Fruit fly (Drosophila melanogaster) whole organism, embryonic: Measurements from ENCODE around the gene CG9886.

Experiments
- Atf6 ChIP-seq: fragments of 200-800 bp; sonication (Bioruptor generic); IDR thresholded peaks from 2 replicates; pipeline ENCODE4 v1.3.6; 2022; ENCODE audit warnings: missing biosample characterization, missing genetic modification characterization
- CG10274 ChIP-seq: fragments of 200-800 bp; sonication (Bioruptor generic); optimal IDR thresholded peaks from 3 replicates; lab custom pipeline; 2017; ENCODE audit warnings: missing biosample characterization, mild to moderate bottlenecking, missing genetic modification characterization
- CG10543 ChIP-seq: fragments of 200-800 bp; sonication (Bioruptor generic); optimal IDR thresholded peaks from 3 replicates; lab custom pipeline; 2017; ENCODE audit warnings: missing biosample characterization, mild to moderate bottlenecking, missing genetic modification characterization, moderate library complexity
- CG10979 ChIP-seq: fragments of 200-800 bp; sonication (Bioruptor generic); optimal IDR thresholded peaks from 2 replicates; lab custom pipeline; 2018; ENCODE audit warnings: missing biosample characterization, mild to moderate bottlenecking, missing genetic modification characterization, moderate library complexity
- CG11085 ChIP-seq: fragments of 200-800 bp; sonication (Bioruptor generic); IDR thresholded peaks from 2 replicates; pipeline ENCODE4 v1.3.6; 2022; ENCODE audit warnings: missing biosample characterization, missing genetic modification characterization
- CG11504 ChIP-seq: fragments of 200-800 bp; sonication (Bioruptor generic); optimal IDR thresholded peaks from 3 replicates; lab custom pipeline; 2019; ENCODE audit warnings: missing biosample characterization, mild to moderate bottlenecking, missing genetic modification characterization, moderate library complexity
- CG11695 ChIP-seq: fragments of 200-800 bp; sonication (Bioruptor generic); IDR thresholded peaks from 3 replicates; pipeline ENCODE4 v1.3.6; 2022; ENCODE audit warnings: missing biosample characterization, missing genetic modification characterization
- CG11696 ChIP-seq: fragments of 200-800 bp; sonication (Bioruptor generic); IDR thresholded peaks from 2 replicates; pipeline ENCODE4 v1.3.6; 2022; ENCODE audit warnings: missing biosample characterization, missing genetic modification characterization
- CG13424 ChIP-seq: fragments of 200-800 bp; sonication (Bioruptor generic); optimal IDR thresholded peaks from 2 replicates; lab custom pipeline; 2019; ENCODE audit warnings: missing biosample characterization, mild to moderate bottlenecking, missing genetic modification characterization, moderate library complexity
- CG14050 ChIP-seq: fragments of 200-800 bp; sonication (Bioruptor generic); IDR thresholded peaks from 3 replicates; pipeline ENCODE4 v1.3.6; 2022; ENCODE audit warnings: missing biosample characterization, missing genetic modification characterization
- CG15269 ChIP-seq: fragments of 200-800 bp; sonication (Bioruptor generic); optimal IDR thresholded peaks from 2 replicates; lab custom pipeline; 2018; ENCODE audit warnings: missing biosample characterization, mild to moderate bottlenecking, missing genetic modification characterization, moderate library complexity
- CG17359 ChIP-seq: fragments of 200-800 bp; sonication (Bioruptor generic); optimal IDR thresholded peaks from 3 replicates; lab custom pipeline; 2018; ENCODE audit warnings: missing biosample characterization, mild to moderate bottlenecking, missing genetic modification characterization, moderate library complexity
- CG18599 ChIP-seq: fragments of 200-800 bp; sonication (Bioruptor generic); optimal IDR thresholded peaks from 3 replicates; lab custom pipeline; 2017; ENCODE audit warnings: missing biosample characterization, missing genetic modification characterization, mild to moderate bottlenecking, moderate library complexity, missing genetic modification reagents
- CG2712 ChIP-seq: fragments of 200-800 bp; optimal IDR thresholded peaks from 3 replicates; lab custom pipeline; 2019; ENCODE audit warnings: missing biosample characterization, mild to moderate bottlenecking, missing genetic modification characterization, moderate library complexity
- CG31441 ChIP-seq: fragments of 200-800 bp; sonication (Bioruptor generic); IDR thresholded peaks from 2 replicates; pipeline ENCODE4 v1.3.6; 2022; ENCODE audit warnings: missing biosample characterization, missing genetic modification characterization
- CG32767 ChIP-seq: fragments of 200-800 bp; sonication (Bioruptor generic); IDR thresholded peaks from 2 replicates; pipeline ENCODE4 v1.3.6; 2022; ENCODE audit warnings: missing biosample characterization, missing genetic modification characterization
- CG3407 ChIP-seq: fragments of 200-800 bp; sonication (Bioruptor generic); optimal IDR thresholded peaks from 2 replicates; lab custom pipeline; 2018; ENCODE audit warnings: missing biosample characterization, mild to moderate bottlenecking, missing genetic modification characterization
- CG34224 ChIP-seq: fragments of 200-800 bp; sonication (Bioruptor generic); IDR thresholded peaks from 3 replicates; pipeline ENCODE4 v1.3.6; 2022; ENCODE audit warnings: missing biosample characterization, missing genetic modification characterization; ENCODE audit not compliant: partially characterized antibody
- CG3726 ChIP-seq: fragments of 200-800 bp; sonication (Bioruptor generic); IDR thresholded peaks from 3 replicates; pipeline ENCODE4, ENCODE4 v1.3.6; 2022; ENCODE audit warnings: missing biosample characterization, missing genetic modification characterization
- CG3995 ChIP-seq: fragments of 200-800 bp; sonication (Bioruptor generic); optimal IDR thresholded peaks from 3 replicates; lab custom pipeline; 2016; ENCODE audit warnings: missing biosample characterization, missing genetic modification characterization
- CG43689 ChIP-seq: fragments of 200-800 bp; sonication (Bioruptor generic); IDR thresholded peaks from 2 replicates; pipeline ENCODE4 v1.3.6; 2022; ENCODE audit warnings: missing biosample characterization, missing genetic modification characterization
- CG6689 ChIP-seq: fragments of 200-800 bp; sonication (Bioruptor generic); IDR thresholded peaks from 2 replicates; pipeline ENCODE4 v1.3.6; 2022; ENCODE audit warnings: missing biosample characterization, missing genetic modification characterization
- CG8478 ChIP-seq: fragments of >200 bp; optimal IDR thresholded peaks from 2 replicates; lab custom pipeline; 2018
- CG8944 ChIP-seq: fragments of 200-800 bp; sonication (Bioruptor generic); optimal IDR thresholded peaks from 3 replicates; lab custom pipeline; 2016; ENCODE audit warnings: missing biosample characterization, missing genetic modification characterization
- CG9609 ChIP-seq: fragments of 200-800 bp; sonication (Bioruptor generic); optimal IDR thresholded peaks from 3 replicates; lab custom pipeline; 2016; ENCODE audit warnings: missing biosample characterization, missing genetic modification characterization
- CG9876 ChIP-seq: fragments of 200-800 bp; sonication (Bioruptor generic); optimal IDR thresholded peaks from 2 replicates; lab custom pipeline; 2016; ENCODE audit warnings: missing biosample characterization, missing genetic modification characterization
- Camta ChIP-seq: fragments of 200-800 bp; sonication (Bioruptor generic); optimal IDR thresholded peaks from 2 replicates; lab custom pipeline; 2016; ENCODE audit warnings: missing biosample characterization, missing genetic modification characterization
- Chrac-16 ChIP-seq: fragments of 200-800 bp; sonication (Bioruptor generic); optimal IDR thresholded peaks from 3 replicates; lab custom pipeline; 2016; ENCODE audit warnings: missing biosample characterization, missing genetic modification characterization
- CrebB ChIP-seq: fragments of 200-800 bp; sonication (Bioruptor generic); optimal IDR thresholded peaks from 3 replicates; lab custom pipeline; 2018; ENCODE audit warnings: missing biosample characterization, mild to moderate bottlenecking, missing genetic modification characterization
- Doc2 ChIP-seq: fragments of 200-800 bp; sonication (Bioruptor generic); IDR thresholded peaks from 2 replicates; pipeline ENCODE4 v1.3.6; 2022; ENCODE audit warnings: missing biosample characterization, missing genetic modification characterization
- Elba2 ChIP-seq: fragments of 200-800 bp; sonication (Bioruptor generic); optimal IDR thresholded peaks from 3 replicates; lab custom pipeline; 2016; ENCODE audit warnings: missing biosample characterization, missing genetic modification characterization
- Hr51 ChIP-seq, 2 experiments: fragments of 200-800 bp; sonication (Bioruptor generic); optimal IDR thresholded peaks; 2 replicates in 1 of 2; 3 replicates in 1 of 2; lab custom pipeline; 2016 to 2018; ENCODE audit warnings: missing biosample characterization in 2 of 2, missing genetic modification characterization in 2 of 2, mild to moderate bottlenecking in 1 of 2, moderate library complexity in 1 of 2
- NC2β ChIP-seq: fragments of 200-800 bp; sonication (Bioruptor generic); optimal IDR thresholded peaks from 2 replicates; lab custom pipeline; 2016; ENCODE audit warnings: missing biosample characterization, missing genetic modification characterization
- ap ChIP-seq: fragments of 200-800 bp; sonication (Bioruptor generic); IDR thresholded peaks from 2 replicates; pipeline ENCODE4 v1.3.6; 2022; ENCODE audit warnings: missing biosample characterization, missing genetic modification characterization
- btn ChIP-seq: fragments of 200-800 bp; sonication (Bioruptor generic); optimal IDR thresholded peaks from 2 replicates; lab custom pipeline; 2016; ENCODE audit warnings: missing biosample characterization, missing genetic modification characterization
- crol ChIP-seq: fragments of 200-800 bp; sonication (Bioruptor generic); IDR thresholded peaks from 2 replicates; pipeline ENCODE4 v1.3.6; 2022; ENCODE audit warnings: missing biosample characterization, missing genetic modification characterization
- dm ChIP-seq: fragments of 200-800 bp; sonication (Bioruptor generic); optimal IDR thresholded peaks from 3 replicates; lab custom pipeline; 2016; ENCODE audit warnings: missing biosample characterization, missing genetic modification characterization
- dmrt99B ChIP-seq: fragments of 200-800 bp; sonication (Bioruptor generic); optimal IDR thresholded peaks from 2 replicates; lab custom pipeline; 2018; ENCODE audit warnings: missing biosample characterization, mild to moderate bottlenecking, missing genetic modification characterization, moderate library complexity
- en ChIP-seq: fragments of 200-800 bp; sonication (Bioruptor generic); optimal IDR thresholded peaks from 2 replicates; lab custom pipeline; 2016; ENCODE audit warnings: missing biosample characterization, missing genetic modification characterization
- fd96Cb ChIP-seq: fragments of 200-800 bp; sonication (Bioruptor generic); optimal IDR thresholded peaks from 2 replicates; lab custom pipeline; 2018; ENCODE audit warnings: missing biosample characterization, mild to moderate bottlenecking, missing genetic modification characterization, moderate library complexity
- fru ChIP-seq: fragments of >200 bp; optimal IDR thresholded peaks from 2 replicates; lab custom pipeline; 2017
- fu2 ChIP-seq: fragments of 200-800 bp; sonication (Bioruptor generic); optimal IDR thresholded peaks from 2 replicates; lab custom pipeline; 2016; ENCODE audit warnings: missing biosample characterization, missing genetic modification characterization
- hkb ChIP-seq, 2 experiments: fragments of 200-800 bp in 1 of 2; fragments of >200 bp in 1 of 2; sonication (Bioruptor generic) in 1 of 2; IDR thresholded peaks in 1 of 2; optimal IDR thresholded peaks in 1 of 2; 2 replicates each; pipeline versions ENCODE4 v1.3.6 to Lab custom; 2017 to 2022; ENCODE audit warnings: missing biosample characterization in 1 of 2, missing genetic modification characterization in 1 of 2
- insv ChIP-seq, 2 experiments: fragments of 200-800 bp; sonication (Bioruptor generic); optimal IDR thresholded peaks; 3 replicates each; lab custom pipeline; 2016 to 2018; ENCODE audit warnings: missing biosample characterization in 2 of 2, missing genetic modification characterization in 2 of 2
- jigr1 ChIP-seq: fragments of 200-800 bp; sonication (Bioruptor generic); IDR thresholded peaks from 3 replicates; pipeline ENCODE4 v1.3.6; 2022; ENCODE audit warnings: missing biosample characterization, missing genetic modification characterization
- lab ChIP-seq: fragments of 200-800 bp; sonication (Bioruptor generic); optimal IDR thresholded peaks from 3 replicates; lab custom pipeline; 2017; ENCODE audit warnings: missing biosample characterization, missing genetic modification characterization, mild to moderate bottlenecking, moderate library complexity, missing genetic modification reagents
- lilli ChIP-seq: fragments of 200-800 bp; sonication (Bioruptor generic); optimal IDR thresholded peaks from 3 replicates; lab custom pipeline; 2016; ENCODE audit warnings: missing biosample characterization, missing genetic modification characterization
- onecut ChIP-seq: fragments of 200-800 bp; sonication (Bioruptor generic); IDR thresholded peaks from 2 replicates; pipeline ENCODE4 v1.3.6; 2022; ENCODE audit warnings: missing biosample characterization, missing genetic modification characterization
- sqz ChIP-seq: fragments of 200-800 bp; sonication (Bioruptor generic); optimal IDR thresholded peaks from 3 replicates; lab custom pipeline; 2018; ENCODE audit warnings: missing biosample characterization, mild to moderate bottlenecking, missing genetic modification characterization
- vvl ChIP-seq: fragments of 200-800 bp; sonication (Bioruptor generic); IDR thresholded peaks from 2 replicates; pipeline ENCODE4 v1.3.6; 2022; ENCODE audit warnings: missing biosample characterization, missing genetic modification characterization
- zen2 ChIP-seq: fragments of 200-800 bp; sonication (Bioruptor generic); IDR thresholded peaks from 3 replicates; pipeline ENCODE4 v1.3.6; 2022; ENCODE audit warnings: missing biosample characterization, missing genetic modification characterization; ENCODE audit not compliant: partially characterized antibody
- zfh2 ChIP-seq: fragments of 200-800 bp; sonication (Bioruptor generic); optimal IDR thresholded peaks from 2 replicates; lab custom pipeline; 2016; ENCODE audit warnings: missing biosample characterization, missing genetic modification characterization

Gene CG9886

dm6 chr2L:2394872-2395271 lies 25.8 kb upstream of the CG9886 start (continued):
- TF ChIP-seq CrebB (tag; lab: Kevin White, UChicago) (no peak), NC2β (GFP tag; lab: Kevin White, UChicago) (no peak), CG11504 (tag; lab: Kevin White, UChicago) (peak; percentile 40), CG9876 (no peak), Atf6 (GFP tag; lab: Robert Waterston, UW) (no peak), Elba2 (GFP tag; lab: Kevin White, UChicago) (no peak), Hr51 (GFP tag; optimal IDR thresholded peaks at IDR 0.05; lab: Kevin White, UChicago) (peak in 1 of 2 experiments; percentile 6), CG34224 (no peak), CG2712 (tag; lab: Kevin White, UChicago) (no peak), vvl (peak; percentile 27; the same call in 1 of the 2 replicates), CG13424 (peak; percentile 10), en (no peak), fd96Cb (tag; lab: Kevin White, UChicago) (no peak), CG17359 (tag; lab: Kevin White, UChicago) (peak; percentile 7), CG9609 (no peak), fu2 (no peak), dmrt99B (tag; lab: Kevin White, UChicago) (peak; percentile 38), crol (GFP tag; lab: Robert Waterston, UW) (no peak), CG32767 (GFP tag; lab: Robert Waterston, UW) (no peak), CG10274 (GFP tag; lab: Kevin White, UChicago) (no peak), CG14050 (GFP tag; lab: Robert Waterston, UW) (no peak), CG6689 (GFP tag; lab: Robert Waterston, UW) (0 out of 2 replicates have a peak, but pooled peaks have one; percentile 14), lab (GFP tag; lab: Kevin White, UChicago) (peak; percentile 35), CG11085 (GFP tag; lab: Robert Waterston, UW) (no peak), sqz (GFP tag; lab: Kevin White, UChicago) (no peak), CG8944 (no peak), ap (GFP tag; lab: Robert Waterston, UW) (no peak), zen2 (GFP tag; lab: Robert Waterston, UW) (no peak), lilli (no peak), jigr1 (GFP tag; lab: Robert Waterston, UW) (no peak), CG3726 (GFP tag; lab: Robert Waterston, UW) (no peak), CG3407 (no peak), CG3995 (GFP tag; lab: Kevin White, UChicago) (no peak), CG10979 (tag; lab: Kevin White, UChicago) (no peak), CG18599 (GFP tag; lab: Kevin White, UChicago) (peak; percentile 48), CG8478 (lab: Kevin White, UChicago) (no peak), CG43689 (GFP tag; lab: Robert Waterston, UW) (no peak), dm (GFP tag; lab: Kevin White, UChicago) (no peak), zfh2 (GFP tag; lab: Kevin White, UChicago) (no peak), CG15269 (tag; lab: Kevin White, UChicago) (peak; percentile 3), btn (no peak), CG31441 (GFP tag; lab: Robert Waterston, UW) (no peak), Chrac-16 (GFP tag; lab: Kevin White, UChicago) (no peak), onecut (GFP tag; lab: Robert Waterston, UW) (peak; percentile 54), hkb (optimal IDR thresholded peaks at IDR 0.05; lab: Kevin White, UChicago) (no peak), hkb (GFP tag; IDR thresholded peaks at IDR 0.05; lab: Robert Waterston, UW) (no peak), CG10543 (no peak), insv (GFP tag; optimal IDR thresholded peaks at IDR 0.05; lab: Kevin White, UChicago) (no peak), Camta (GFP tag; lab: Kevin White, UChicago) (no peak), CG11695 (GFP tag; lab: Robert Waterston, UW) (no peak), CG11696 (GFP tag; lab: Robert Waterston, UW) (no peak), fru (lab: Kevin White, UChicago) (no peak), Doc2 (GFP tag; lab: Robert Waterston, UW) (no peak)
